Worm (Caenorhabditis elegans): ENCODE results near the gene dcap-1.

The dcap-1 gene

DNA sequence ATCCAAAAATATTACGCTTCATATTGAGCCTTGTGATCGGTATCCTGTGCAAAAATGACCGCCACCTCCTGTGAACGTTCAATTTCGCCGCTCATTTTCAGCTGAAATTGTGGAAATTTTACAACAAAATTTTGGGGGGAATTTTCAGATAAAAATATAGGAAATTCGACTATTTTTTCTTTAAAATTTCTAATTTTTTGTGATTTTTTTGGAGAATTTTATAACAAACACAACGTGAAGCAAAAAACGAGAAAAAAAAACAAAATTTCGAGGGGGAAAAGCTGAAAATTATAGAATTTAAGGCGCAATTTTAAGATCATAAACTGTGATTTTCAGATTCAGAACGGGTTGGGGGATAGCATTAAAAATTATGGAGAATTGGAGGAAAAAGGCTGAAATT is 32.3 kb upstream of the dcap-1 start, which contains the start of gene csn-4:
csn-4 (minus strand) TSS at position 101 of the 400 bp plus-strand sequence.
- TF ChIP-seq blmp-1 (tag; optimal IDR thresholded peaks at IDR 0.05) (no peak), ceh-43 (GFP tag; optimal IDR thresholded peaks at IDR 0.05) (no peak), ces-1 (GFP tag; optimal IDR thresholded peaks at IDR 0.05) (no peak), snpc-4 (tag; optimal IDR thresholded peaks at IDR 0.05) (no peak), tbx-8 (GFP tag; optimal IDR thresholded peaks at IDR 0.05) (no peak), lsy-2 (tag; optimal IDR thresholded peaks at IDR 0.05) (no peak), elt-1 (tag; optimal IDR thresholded peaks at IDR 0.05; ENCODE audit: borderline replicate concordance, insufficient read depth) (no peak), nhr-2 (tag; optimal IDR thresholded peaks at IDR 0.05) (no peak), zip-8 (tag; optimal IDR thresholded peaks at IDR 0.05) (no peak), hlh-1 (tag; optimal IDR thresholded peaks at IDR 0.05) (no peak), ceh-39 (tag; optimal IDR thresholded peaks at IDR 0.05) (no peak), pha-4 (tag; optimal IDR thresholded peaks at IDR 0.05) (no peak), cnd-1 (tag; optimal IDR thresholded peaks at IDR 0.05) (no peak), nhr-76 (tag; optimal IDR thresholded peaks at IDR 0.05) (no peak), nhr-237 (tag; optimal IDR thresholded peaks at IDR 0.05) (no peak), unc-39 (tag; optimal IDR thresholded peaks at IDR 0.05) (no peak)

DNA sequence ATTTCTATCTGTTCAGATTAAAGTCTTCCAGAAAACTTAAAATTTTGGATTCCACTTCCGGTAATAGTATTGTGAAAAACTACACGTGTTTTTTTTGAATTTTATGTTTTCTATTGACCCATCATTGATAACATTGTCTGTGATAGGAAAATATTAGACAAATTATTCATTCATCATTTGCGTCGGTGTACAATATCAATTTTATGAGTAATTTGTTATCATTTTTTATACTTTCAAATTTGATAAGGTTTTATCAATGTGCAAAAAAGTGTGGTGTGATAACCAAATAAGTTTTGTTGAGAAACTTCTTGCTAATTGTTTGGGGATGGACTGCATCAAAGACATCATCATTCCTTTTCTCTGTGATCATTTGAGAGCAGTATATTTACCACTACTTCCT is 20.9 kb upstream of the dcap-1 start:
- TF ChIP-seq ces-1 (GFP tag; optimal IDR thresholded peaks at IDR 0.05), result no peak

- TF ChIP-seq blmp-1 (tag; optimal IDR thresholded peaks at IDR 0.05), result peak; percentile 57
- TF ChIP-seq nhr-76 (tag; optimal IDR thresholded peaks at IDR 0.05), result no peak
These were observed 19.5 kb upstream of the dcap-1 start for ce11 chrIV:1074069-1074468.

- no peak for TF ChIP-seq ceh-83 (GFP tag; optimal IDR thresholded peaks at IDR 0.05)
- no peak for TF ChIP-seq M03D4.4 (tag; optimal IDR thresholded peaks at IDR 0.05)
- TF ChIP-seq nhr-2 (tag; optimal IDR thresholded peaks at IDR 0.05), result no peak
- no peak for TF ChIP-seq blmp-1 (tag; optimal IDR thresholded peaks at IDR 0.05)
- no peak for TF ChIP-seq sptf-1 (tag; optimal IDR thresholded peaks at IDR 0.05)
- TF ChIP-seq unc-62 (GFP tag; optimal IDR thresholded peaks at IDR 0.05), result no peak
- TF ChIP-seq ceh-43 (GFP tag; optimal IDR thresholded peaks at IDR 0.05), result no peak
- no peak for TF ChIP-seq pha-4 (tag; optimal IDR thresholded peaks at IDR 0.05)
- no peak for TF ChIP-seq lin-32 (GFP tag; optimal IDR thresholded peaks at IDR 0.05)
- TF ChIP-seq cnd-1 (tag; optimal IDR thresholded peaks at IDR 0.05), result no peak
- TF ChIP-seq flh-1 (GFP tag; optimal IDR thresholded peaks at IDR 0.05), result no peak
These were observed 15.8 kb upstream of the dcap-1 start for ce11 chrIV:1070383-1070782.

- TF ChIP-seq mep-1 (tag; optimal IDR thresholded peaks at IDR 0.05) (no peak), flh-1 (GFP tag; optimal IDR thresholded peaks at IDR 0.05) (no peak), elt-3 (tag; optimal IDR thresholded peaks at IDR 0.05) (no peak), nhr-2 (tag; optimal IDR thresholded peaks at IDR 0.05) (no peak), elt-1 (tag; optimal IDR thresholded peaks at IDR 0.05; ENCODE audit: borderline replicate concordance, insufficient read depth) (no peak), ceh-83 (GFP tag; optimal IDR thresholded peaks at IDR 0.05) (no peak)
These were observed 14.2 kb upstream of the dcap-1 start for ce11 chrIV:1068730-1069244.

- no peak for TF ChIP-seq cnd-1 (tag; optimal IDR thresholded peaks at IDR 0.05)
- TF ChIP-seq sptf-1 (tag; optimal IDR thresholded peaks at IDR 0.05), result peak; percentile 51
- TF ChIP-seq M03D4.4 (tag; optimal IDR thresholded peaks at IDR 0.05), result peak; percentile 31
- TF ChIP-seq pha-4 (tag; optimal IDR thresholded peaks at IDR 0.05), result peak; percentile 16
- no peak for TF ChIP-seq blmp-1 (tag; optimal IDR thresholded peaks at IDR 0.05)
- no peak for TF ChIP-seq nhr-237 (tag; optimal IDR thresholded peaks at IDR 0.05)
These were observed 12.8 kb upstream of the dcap-1 start, which contains the start of gene znf-782 for ce11 chrIV:1067430-1067829. znf-782 (minus strand) TSS chrIV:1067525.

ce11 chrIV:1065569-1065968 is 11.0 kb upstream of the dcap-1 start:
- TF ChIP-seq sem-2 (GFP tag; optimal IDR thresholded peaks at IDR 0.05) (no peak), mep-1 (tag; optimal IDR thresholded peaks at IDR 0.05) (no peak), tbx-8 (GFP tag; optimal IDR thresholded peaks at IDR 0.05) (no peak), ztf-11 (tag; optimal IDR thresholded peaks at IDR 0.05) (no peak), ces-1 (GFP tag; optimal IDR thresholded peaks at IDR 0.05) (no peak), ceh-83 (GFP tag; optimal IDR thresholded peaks at IDR 0.05) (no peak), lsy-2 (tag; optimal IDR thresholded peaks at IDR 0.05) (no peak), hlh-1 (tag; optimal IDR thresholded peaks at IDR 0.05) (no peak), mab-5 (tag; optimal IDR thresholded peaks at IDR 0.05) (no peak), lin-13 (tag; optimal IDR thresholded peaks at IDR 0.05) (no peak), nhr-28 (tag; optimal IDR thresholded peaks at IDR 0.05) (no peak), cnd-1 (tag; optimal IDR thresholded peaks at IDR 0.05) (no peak), elt-3 (tag; optimal IDR thresholded peaks at IDR 0.05) (no peak), lin-32 (GFP tag; optimal IDR thresholded peaks at IDR 0.05) (no peak), sptf-1 (tag; optimal IDR thresholded peaks at IDR 0.05) (no peak), unc-39 (tag; optimal IDR thresholded peaks at IDR 0.05) (no peak), M03D4.4 (tag; optimal IDR thresholded peaks at IDR 0.05) (no peak), mls-2 (tag; optimal IDR thresholded peaks at IDR 0.05) (no peak), nhr-237 (tag; optimal IDR thresholded peaks at IDR 0.05) (no peak), ham-2 (GFP tag; optimal IDR thresholded peaks at IDR 0.05) (no peak)

Data from whole organism, mixed stage, embryonic.